Fruit fly (Drosophila melanogaster) whole organism, pupa: ENCODE results near the gene CG34148.

Source experiments
- CG10348 ChIP-seq: fragments of 200-800 bp; sonication (Bioruptor generic); IDR thresholded peaks from 2 replicates; pipeline ENCODE4 v1.3.6; 2022; ENCODE audit warnings: missing biosample characterization, missing genetic modification characterization
- CG12605 ChIP-seq: fragments of 200-800 bp; sonication (Bioruptor generic); IDR thresholded peaks from 2 replicates; pipeline ENCODE4 v1.3.6; 2022; ENCODE audit warnings: missing biosample characterization, missing genetic modification characterization
- CG13204 ChIP-seq: fragments of 200-800 bp; sonication (Bioruptor generic); optimal IDR thresholded peaks from 2 replicates; lab custom pipeline; 2018; ENCODE audit warnings: missing biosample characterization, mild to moderate bottlenecking, missing genetic modification characterization, moderate library complexity
- CG14655 ChIP-seq: fragments of 200-800 bp; sonication (Bioruptor generic); optimal IDR thresholded peaks from 3 replicates; lab custom pipeline; 2017; ENCODE audit warnings: mild to moderate bottlenecking, missing biosample characterization, missing genetic modification reagents, missing genetic modification characterization
- CG15710 ChIP-seq: fragments of 200-800 bp; sonication (Bioruptor generic); optimal IDR thresholded peaks from 2 replicates; lab custom pipeline; 2018; ENCODE audit warnings: missing biosample characterization, mild to moderate bottlenecking, missing genetic modification characterization, moderate library complexity
- CG17806 ChIP-seq: fragments of 200-800 bp; sonication (Bioruptor generic); optimal IDR thresholded peaks from 2 replicates; lab custom pipeline; 2018; ENCODE audit warnings: missing biosample characterization, mild to moderate bottlenecking, missing genetic modification characterization, moderate library complexity
- CG32121 ChIP-seq: fragments of 200-800 bp; sonication (Bioruptor generic); IDR thresholded peaks from 2 replicates; pipeline ENCODE4 v1.3.6; 2022; ENCODE audit warnings: missing biosample characterization, missing genetic modification characterization
- CG34367 ChIP-seq: fragments of 200-800 bp; sonication (Bioruptor generic); optimal IDR thresholded peaks from 2 replicates; lab custom pipeline; 2018; ENCODE audit warnings: missing biosample characterization, mild to moderate bottlenecking, missing genetic modification characterization
- CG4496 ChIP-seq: fragments of 200-800 bp; sonication (Bioruptor generic); IDR thresholded peaks from 3 replicates; pipeline ENCODE4 v1.3.6; 2022; ENCODE audit warnings: missing biosample characterization, missing genetic modification characterization
- CG8159 ChIP-seq: fragments of 200-800 bp; sonication (Bioruptor generic); optimal IDR thresholded peaks from 3 replicates; lab custom pipeline; 2018; ENCODE audit warnings: missing biosample characterization, mild to moderate bottlenecking, missing genetic modification characterization, moderate library complexity
- CG8301 ChIP-seq: fragments of 200-800 bp; sonication (Bioruptor generic); optimal IDR thresholded peaks from 2 replicates; lab custom pipeline; 2018; ENCODE audit warnings: missing biosample characterization, mild to moderate bottlenecking, missing genetic modification characterization
- CG9948 ChIP-seq: fragments of 200-800 bp; sonication (Bioruptor generic); optimal IDR thresholded peaks from 2 replicates; lab custom pipeline; 2018; ENCODE audit warnings: missing biosample characterization, mild to moderate bottlenecking, missing genetic modification characterization, moderate library complexity
- D1 ChIP-seq: fragments of 200-800 bp; sonication (Bioruptor generic); optimal IDR thresholded peaks from 2 replicates; lab custom pipeline; 2018; ENCODE audit warnings: missing biosample characterization, mild to moderate bottlenecking, missing genetic modification characterization, moderate library complexity
- EcR ChIP-seq: fragments of 200-800 bp; sonication (Bioruptor generic); optimal IDR thresholded peaks from 3 replicates; lab custom pipeline; 2019; ENCODE audit warnings: missing biosample characterization, missing genetic modification characterization, mild to moderate bottlenecking, moderate library complexity, missing genetic modification reagents
- Ets98B ChIP-seq: fragments of 200-800 bp; sonication (Bioruptor generic); IDR thresholded peaks from 2 replicates; pipeline ENCODE4 v1.3.6; 2022; ENCODE audit warnings: missing biosample characterization, missing genetic modification characterization
- Pif1A ChIP-seq: fragments of 200-800 bp; sonication (Bioruptor generic); optimal IDR thresholded peaks from 3 replicates; lab custom pipeline; 2016; ENCODE audit warnings: missing biosample characterization, missing genetic modification characterization
- Pif1B ChIP-seq: fragments of 200-800 bp; sonication (Bioruptor generic); optimal IDR thresholded peaks from 3 replicates; lab custom pipeline; 2016; ENCODE audit warnings: missing biosample characterization, missing genetic modification characterization
- Snoo ChIP-seq: fragments of 200-800 bp; sonication (Bioruptor generic); optimal IDR thresholded peaks from 3 replicates; lab custom pipeline; 2017; ENCODE audit warnings: missing biosample characterization, mild to moderate bottlenecking, missing genetic modification characterization, inconsistent platforms
- fd96Ca ChIP-seq: fragments of 200-800 bp; sonication (Bioruptor generic); IDR thresholded peaks from 3 replicates; pipeline ENCODE4 v1.3.6; 2022; ENCODE audit warnings: missing biosample characterization, missing genetic modification characterization
- gl ChIP-seq: fragments of 200-800 bp; sonication (Bioruptor generic); optimal IDR thresholded peaks from 2 replicates; lab custom pipeline; 2018; ENCODE audit warnings: missing biosample characterization, mild to moderate bottlenecking, missing genetic modification characterization
- rn ChIP-seq: fragments of 200-800 bp; sonication (Bioruptor generic); IDR thresholded peaks from 2 replicates; pipeline ENCODE4 v1.3.6; 2022; ENCODE audit warnings: missing biosample characterization, missing genetic modification characterization

Gene CG34148

dm6 chr3R:21880510-21880909, 2.0 kb upstream of the CG34148 start, which contains the start of gene CG31465:
TSS of gene CG31465 (plus strand) at chr3R:21880810.
- TF ChIP-seq CG14655 (no peak), CG34367 (tag; lab: Kevin White, UChicago) (no peak), CG8159 (tag; lab: Kevin White, UChicago) (no peak), CG8301 (tag; lab: Kevin White, UChicago) (no peak), CG10348 (GFP tag; lab: Robert Waterston, UW) (no peak)

dm6 chr3R:21877636-21878035, 850 bp downstream of the CG34148 start, which contains the start of gene P5CDh2:
TSS of gene P5CDh2 (plus strand) at chr3R:21877936.
- no peak for TF ChIP-seq CG15710
- TF ChIP-seq rn (GFP tag; lab: Robert Waterston, UW) = no peak
- TF ChIP-seq CG32121 (GFP tag; lab: Robert Waterston, UW) = no peak
- TF ChIP-seq gl (tag; lab: Kevin White, UChicago) = no peak
- no peak for TF ChIP-seq CG9948
- TF ChIP-seq CG12605 = no peak
- TF ChIP-seq CG34367 (tag; lab: Kevin White, UChicago) = no peak
- TF ChIP-seq CG8159 (tag; lab: Kevin White, UChicago) = no peak
- no peak for TF ChIP-seq CG8301 (tag; lab: Kevin White, UChicago)
- no peak for TF ChIP-seq Pif1B (GFP tag; lab: Kevin White, UChicago)
- TF ChIP-seq D1 (tag; lab: Kevin White, UChicago) = no peak
- TF ChIP-seq CG14655 = no peak
- no peak for TF ChIP-seq CG17806 (tag; lab: Kevin White, UChicago)
- no peak for TF ChIP-seq Ets98B (GFP tag; lab: Robert Waterston, UW)
- TF ChIP-seq CG4496 (GFP tag; lab: Robert Waterston, UW) = no peak
- no peak for TF ChIP-seq CG13204 (GFP tag; lab: Kevin White, UChicago)
- TF ChIP-seq EcR (GFP tag; lab: Kevin White, UChicago) = no peak

DNA sequence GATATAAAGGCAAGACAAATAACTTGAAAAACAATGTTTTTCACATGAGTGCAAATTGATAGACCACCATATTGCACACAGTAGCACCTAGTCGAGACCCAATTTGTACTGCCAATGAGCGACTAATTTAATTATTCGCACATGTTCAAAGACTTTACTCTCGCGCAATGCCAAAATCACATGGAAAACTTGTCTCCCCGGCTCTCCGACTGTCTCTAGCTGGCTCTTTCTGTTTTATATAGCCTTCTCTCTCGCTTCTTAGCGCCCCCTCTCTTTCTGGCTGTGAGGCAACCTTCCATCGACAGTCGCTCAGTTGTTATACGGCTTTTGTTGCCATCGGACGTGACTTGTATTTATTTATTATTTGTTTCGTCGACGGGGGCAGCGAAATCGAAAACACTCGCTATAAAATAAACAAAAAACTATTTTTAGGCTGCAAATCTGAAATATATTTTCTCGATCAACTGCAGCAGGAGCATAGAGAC, 3.5 kb downstream of the CG34148 start, which contains the start of gene CG6656:
TSS of gene CG6656 (plus strand) at position 312 of the 485 bp plus-strand sequence.
- TF ChIP-seq CG13204 (GFP tag; lab: Kevin White, UChicago) (peak; percentile 26), CG17806 (tag; lab: Kevin White, UChicago) (no peak), Pif1B (GFP tag; lab: Kevin White, UChicago) (no peak), CG15710 (peak; percentile 11), D1 (tag; lab: Kevin White, UChicago) (no peak), rn (GFP tag; lab: Robert Waterston, UW) (no peak), Ets98B (GFP tag; lab: Robert Waterston, UW) (peak; percentile 81; the same call in 1 of the 2 replicates), CG34367 (tag; lab: Kevin White, UChicago) (no peak), CG8301 (tag; lab: Kevin White, UChicago) (no peak), CG9948 (no peak), fd96Ca (GFP tag; lab: Robert Waterston, UW) (peak; percentile 45; the same call in 1 of the 3 replicates), CG12605 (peak; percentile 74; the same call in 1 of the 2 replicates), CG32121 (GFP tag; lab: Robert Waterston, UW) (peak; percentile 67), gl (tag; lab: Kevin White, UChicago) (no peak), CG10348 (GFP tag; lab: Robert Waterston, UW) (no peak), EcR (GFP tag; lab: Kevin White, UChicago) (peak; percentile 86), Snoo (tag; lab: Kevin White, UChicago) (peak; percentile 47), Pif1A (GFP tag; lab: Kevin White, UChicago) (peak; percentile 29), CG8159 (tag; lab: Kevin White, UChicago) (peak; percentile 28), CG4496 (GFP tag; lab: Robert Waterston, UW) (peak; percentile 61; the same call in 2 of the 3 replicates), CG14655 (no peak)

- TF ChIP-seq CG4496 (GFP tag; lab: Robert Waterston, UW) (no peak), CG14655 (no peak), Pif1B (GFP tag; lab: Kevin White, UChicago) (no peak), CG8159 (tag; lab: Kevin White, UChicago) (no peak), CG12605 (no peak), CG32121 (GFP tag; lab: Robert Waterston, UW) (no peak), Ets98B (GFP tag; lab: Robert Waterston, UW) (no peak), CG10348 (GFP tag; lab: Robert Waterston, UW) (no peak)
Measured at dm6 chr3R:21873439-21873838, 5.0 kb downstream of the CG34148 start, which contains the start of gene CG31178. TSS of gene CG31178 (plus strand) at chr3R:21873739.

DNA sequence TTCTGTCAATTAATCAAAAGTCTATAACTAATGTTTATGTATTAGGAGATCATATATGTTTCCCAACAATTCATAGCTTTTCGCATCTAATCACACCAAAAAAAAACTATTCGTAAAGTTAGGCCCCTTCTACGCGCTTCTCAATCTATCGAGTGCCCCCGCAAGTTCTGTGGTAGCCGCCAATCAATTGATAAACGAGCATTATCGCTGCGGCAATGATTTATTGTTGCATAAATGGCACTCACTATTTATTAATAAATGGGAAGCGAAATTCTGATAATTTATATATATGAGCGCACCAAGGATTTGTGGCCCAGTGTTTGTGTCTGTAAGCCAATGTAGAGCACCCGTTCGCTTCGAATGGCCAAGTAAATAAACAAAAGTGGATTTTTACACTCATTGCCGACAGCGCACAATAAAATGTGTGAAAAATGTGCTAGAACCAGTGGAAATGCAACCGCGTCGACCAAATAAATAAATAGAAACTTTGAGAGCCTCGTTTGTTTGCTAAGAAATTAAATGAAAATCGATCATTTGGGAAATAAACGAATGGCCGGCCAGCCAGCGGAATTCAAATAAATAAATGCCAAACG, 7.0 kb downstream of the CG34148 start:
- TF ChIP-seq gl (tag; lab: Kevin White, UChicago) (no peak), CG34367 (tag; lab: Kevin White, UChicago) (no peak), D1 (tag; lab: Kevin White, UChicago) (no peak), CG12605 (no peak), Pif1A (GFP tag; lab: Kevin White, UChicago) (no peak), CG32121 (GFP tag; lab: Robert Waterston, UW) (no peak), CG17806 (tag; lab: Kevin White, UChicago) (no peak), Ets98B (GFP tag; lab: Robert Waterston, UW) (no peak), CG8301 (tag; lab: Kevin White, UChicago) (no peak)
